Fruit fly (Drosophila melanogaster) whole organism, embryonic: ENCODE data around the gene CG4942.
A peak's percentile ranks its signal among the peaks of the same experiment; 100 is the strongest.

Experiments
- ATbp ChIP-seq: fragments of 200-800 bp; sonication (Bioruptor generic); optimal IDR thresholded peaks from 2 replicates; lab custom pipeline; 2017; ENCODE audit warnings: missing biosample characterization, mild to moderate bottlenecking, missing genetic modification characterization, missing genetic modification reagents
- Bdp1 ChIP-seq: fragments of 200-800 bp; sonication (Bioruptor generic); optimal IDR thresholded peaks from 3 replicates; lab custom pipeline; 2016; ENCODE audit warnings: missing biosample characterization, missing genetic modification characterization
- CG10147 ChIP-seq: fragments of 200-800 bp; sonication (Bioruptor generic); optimal IDR thresholded peaks from 2 replicates; lab custom pipeline; 2019; ENCODE audit warnings: missing biosample characterization, mild to moderate bottlenecking, missing genetic modification characterization, moderate library complexity
- CG10267 ChIP-seq: fragments of 200-800 bp; sonication (Bioruptor generic); optimal IDR thresholded peaks from 2 replicates; lab custom pipeline; 2018; ENCODE audit warnings: missing biosample characterization, mild to moderate bottlenecking, missing genetic modification characterization, moderate library complexity
- CG12071 ChIP-seq: fragments of 200-800 bp; sonication (Bioruptor generic); optimal IDR thresholded peaks from 3 replicates; lab custom pipeline; 2018; ENCODE audit warnings: missing biosample characterization, mild to moderate bottlenecking, missing genetic modification characterization
- CG12769 ChIP-seq: fragments of 200-800 bp; sonication (Bioruptor generic); optimal IDR thresholded peaks from 2 replicates; lab custom pipeline; 2019; ENCODE audit warnings: missing biosample characterization, mild to moderate bottlenecking, missing genetic modification characterization, moderate library complexity
- CG13894 ChIP-seq: fragments of 200-800 bp; sonication (Bioruptor generic); optimal IDR thresholded peaks from 3 replicates; lab custom pipeline; 2018; ENCODE audit warnings: missing biosample characterization, mild to moderate bottlenecking, missing genetic modification characterization, moderate library complexity
- CG15514 ChIP-seq: fragments of 200-800 bp; sonication (Bioruptor generic); optimal IDR thresholded peaks from 3 replicates; lab custom pipeline; 2017; ENCODE audit warnings: missing biosample characterization, missing genetic modification characterization, mild to moderate bottlenecking, moderate library complexity, missing genetic modification reagents
- CG16779 ChIP-seq: fragments of 200-800 bp; sonication (Bioruptor generic); IDR thresholded peaks from 2 replicates; pipeline ENCODE4 v1.3.6; 2022; ENCODE audit warnings: missing biosample characterization, missing genetic modification characterization
- CG17328 ChIP-seq: fragments of 200-800 bp; sonication (Bioruptor generic); IDR thresholded peaks from 2 replicates; pipeline ENCODE4 v1.3.6; 2022; ENCODE audit warnings: missing biosample characterization, missing genetic modification characterization
- CG30431 ChIP-seq: fragments of 200-800 bp; sonication (Bioruptor generic); optimal IDR thresholded peaks from 2 replicates; lab custom pipeline; 2017; ENCODE audit warnings: missing biosample characterization, missing genetic modification characterization
- CG31224 ChIP-seq: fragments of 200-800 bp; sonication (Bioruptor generic); IDR thresholded peaks from 2 replicates; pipeline ENCODE4 v1.3.6; 2022; ENCODE audit warnings: missing biosample characterization, missing genetic modification characterization
- CG32767 ChIP-seq: fragments of 200-800 bp; sonication (Bioruptor generic); IDR thresholded peaks from 2 replicates; pipeline ENCODE4 v1.3.6; 2022; ENCODE audit warnings: missing biosample characterization, missing genetic modification characterization
- CG3847 ChIP-seq: fragments of 200-800 bp; sonication (Bioruptor generic); IDR thresholded peaks from 2 replicates; pipeline ENCODE4 v1.3.6; 2022; ENCODE audit warnings: missing biosample characterization, missing genetic modification characterization
- CG6654 ChIP-seq: fragments of 200-800 bp; sonication (Bioruptor generic); optimal IDR thresholded peaks from 2 replicates; lab custom pipeline; 2017; ENCODE audit warnings: missing biosample characterization, mild to moderate bottlenecking, missing genetic modification characterization
- CG9797 ChIP-seq: fragments of 200-800 bp; sonication (Bioruptor generic); optimal IDR thresholded peaks from 3 replicates; lab custom pipeline; 2018; ENCODE audit warnings: missing biosample characterization, mild to moderate bottlenecking, missing genetic modification characterization
- CTCF ChIP-seq: fragments of 200-800 bp; sonication (Bioruptor generic); optimal IDR thresholded peaks from 2 replicates; lab custom pipeline; 2017; ENCODE audit warnings: missing biosample characterization, mild to moderate bottlenecking, missing genetic modification characterization, moderate library complexity
- Dbx ChIP-seq: fragments of 200-800 bp; sonication (Bioruptor generic); IDR thresholded peaks from 3 replicates; pipeline ENCODE4 v1.3.6; 2022; ENCODE audit warnings: missing biosample characterization, missing genetic modification characterization
- Ets65A ChIP-seq: fragments of 200-800 bp; sonication (Bioruptor generic); peaks from one replicate; lab custom pipeline; 2016; ENCODE audit warnings: missing biosample characterization, missing genetic modification characterization
- HLH54F ChIP-seq: fragments of 200-800 bp; sonication (Bioruptor generic); optimal IDR thresholded peaks from 3 replicates; lab custom pipeline; 2016; ENCODE audit warnings: missing biosample characterization, missing genetic modification characterization
- Hand ChIP-seq: fragments of 200-800 bp; sonication (Bioruptor generic); optimal IDR thresholded peaks from 2 replicates; lab custom pipeline; 2017; ENCODE audit warnings: mild to moderate bottlenecking, missing biosample characterization, missing genetic modification reagents, missing genetic modification characterization
- Hmr ChIP-seq: fragments of 200-800 bp; sonication (Bioruptor generic); optimal IDR thresholded peaks from 3 replicates; lab custom pipeline; 2017; ENCODE audit warnings: mild to moderate bottlenecking, missing biosample characterization, missing genetic modification reagents, missing genetic modification characterization
- Max ChIP-seq: fragments of 200-800 bp; sonication (Bioruptor generic); optimal IDR thresholded peaks from 2 replicates; lab custom pipeline; 2016; ENCODE audit warnings: missing biosample characterization, mild to moderate bottlenecking, missing genetic modification characterization
- Med ChIP-seq: fragments of 200-800 bp; sonication (Bioruptor generic); peaks from one replicate; lab custom pipeline; 2016; ENCODE audit warnings: missing biosample characterization, missing genetic modification characterization, mild to moderate bottlenecking, inconsistent platforms, moderate library complexity
- Opbp ChIP-seq: fragments of 200-800 bp; sonication (Bioruptor generic); IDR thresholded peaks from 3 replicates; pipeline ENCODE4 v1.3.6; 2022; ENCODE audit warnings: missing biosample characterization, missing genetic modification characterization; ENCODE audit not compliant: partially characterized antibody
- Optix ChIP-seq: fragments of 200-800 bp; sonication (Bioruptor generic); IDR thresholded peaks from 3 replicates; pipeline ENCODE4 v1.3.6; 2022; ENCODE audit warnings: missing biosample characterization, missing genetic modification characterization
- Pdp1 ChIP-seq, 2 experiments: fragments of 200-800 bp; sonication (Bioruptor generic); optimal IDR thresholded peaks; 3 replicates each; lab custom pipeline; 2016; ENCODE audit warnings: missing biosample characterization in 2 of 2, missing genetic modification characterization in 2 of 2, mild to moderate bottlenecking in 1 of 2, moderate library complexity in 1 of 2
- Xbp1 ChIP-seq: fragments of 200-800 bp; sonication (Bioruptor generic); optimal IDR thresholded peaks from 3 replicates; lab custom pipeline; 2016; ENCODE audit warnings: missing biosample characterization, mild to moderate bottlenecking, missing genetic modification characterization
- abd-A ChIP-seq: fragments of 200-800 bp; sonication (Bioruptor generic); optimal IDR thresholded peaks from 3 replicates; lab custom pipeline; 2019; ENCODE audit warnings: missing biosample characterization, mild to moderate bottlenecking, missing genetic modification characterization, moderate library complexity
- az2 ChIP-seq: fragments of 200-800 bp; sonication (Bioruptor generic); optimal IDR thresholded peaks from 3 replicates; lab custom pipeline; 2016; ENCODE audit warnings: missing biosample characterization, missing genetic modification characterization
- eve ChIP-seq, 2 experiments: fragments of >200 bp; optimal IDR thresholded peaks; 2 replicates each; lab custom pipeline; 2017; ENCODE audit warnings: missing biosample characterization in 2 of 2, missing genetic modification characterization in 2 of 2
- gt ChIP-seq: fragments of 200-800 bp; sonication (Bioruptor generic); IDR thresholded peaks from 2 replicates; pipeline ENCODE4 v1.3.6; 2022; ENCODE audit warnings: missing biosample characterization, missing genetic modification characterization
- hkb ChIP-seq, 2 experiments: fragments of 200-800 bp in 1 of 2; fragments of >200 bp in 1 of 2; sonication (Bioruptor generic) in 1 of 2; IDR thresholded peaks in 1 of 2; optimal IDR thresholded peaks in 1 of 2; 2 replicates each; pipeline versions ENCODE4 v1.3.6 to Lab custom; 2017 to 2022; ENCODE audit warnings: missing biosample characterization in 1 of 2, missing genetic modification characterization in 1 of 2
- lov ChIP-seq, 2 experiments: fragments of 200-800 bp in 1 of 2; fragments of >200 bp in 1 of 2; sonication (Bioruptor generic) in 1 of 2; IDR thresholded peaks in 1 of 2; optimal IDR thresholded peaks in 1 of 2; 2 replicates in 1 of 2; 3 replicates in 1 of 2; pipeline versions ENCODE4 v1.3.6 to Lab custom; 2017 to 2022; ENCODE audit warnings: missing biosample characterization in 1 of 2, missing genetic modification characterization in 1 of 2
- mld ChIP-seq: fragments of 200-800 bp; sonication (Bioruptor generic); IDR thresholded peaks from 3 replicates; pipeline ENCODE4 v1.3.6; 2022; ENCODE audit warnings: missing biosample characterization, missing genetic modification characterization; ENCODE audit not compliant: partially characterized antibody
- row ChIP-seq: fragments of 200-800 bp; sonication (Bioruptor generic); IDR thresholded peaks from 3 replicates; pipeline ENCODE4 v1.3.6; 2022; ENCODE audit warnings: missing biosample characterization, missing genetic modification characterization
- sens ChIP-seq: fragments of 200-800 bp; sonication (Bioruptor generic); peaks from one replicate; lab custom pipeline; 2016; ENCODE audit warnings: missing biosample characterization, missing genetic modification characterization
- sob ChIP-seq: fragments of 200-800 bp; sonication (Bioruptor generic); IDR thresholded peaks from 2 replicates; pipeline ENCODE4 v1.3.6; 2022; ENCODE audit warnings: missing biosample characterization, missing genetic modification characterization
- sug ChIP-seq: fragments of 200-800 bp; optimal IDR thresholded peaks from 2 replicates; lab custom pipeline; 2019; ENCODE audit warnings: missing biosample characterization, mild to moderate bottlenecking, missing genetic modification characterization, moderate library complexity
- tap ChIP-seq: fragments of 200-800 bp; optimal IDR thresholded peaks from 3 replicates; lab custom pipeline; 2019; ENCODE audit warnings: missing biosample characterization, mild to moderate bottlenecking, missing genetic modification characterization, moderate library complexity
- tio ChIP-seq: fragments of 200-800 bp; sonication (Bioruptor generic); optimal IDR thresholded peaks from 2 replicates; lab custom pipeline; 2017; ENCODE audit warnings: missing biosample characterization, missing genetic modification characterization, inconsistent platforms
- unc-4 ChIP-seq: fragments of 200-800 bp; sonication (Bioruptor generic); IDR thresholded peaks from 2 replicates; pipeline ENCODE4 v1.3.6; 2022; ENCODE audit warnings: missing biosample characterization, missing genetic modification characterization; ENCODE audit not compliant: partially characterized antibody

Gene CG4942

dm6 chr3L:9054822-9055407 is 18.0 kb upstream of the CG4942 start (continued):
- TF ChIP-seq CG10147 (GFP tag; lab: Kevin White, UChicago) = no peak
- 0 out of 3 replicates have a peak, but pooled peaks have one; percentile 41 for TF ChIP-seq Opbp (GFP tag; lab: Robert Waterston, UW)

dm6 chr3L:9055870-9056807 is 16.8 kb upstream of the CG4942 start:
- peak; percentile 86 for TF ChIP-seq sug (tag; lab: Kevin White, UChicago)
- TF ChIP-seq Hmr (GFP tag; lab: Kevin White, UChicago) = peak; percentile 7
- TF ChIP-seq CG13894 (tag; lab: Kevin White, UChicago) = peak; percentile 23
- TF ChIP-seq unc-4 (GFP tag; lab: Robert Waterston, UW) = no peak
- no peak for TF ChIP-seq CG12071 (GFP tag; lab: Kevin White, UChicago)
- TF ChIP-seq Pdp1 (GFP tag; optimal IDR thresholded peaks at IDR 0.05; lab: Kevin White, UChicago) = peak in 1 of 2 experiments; percentile 95
- TF ChIP-seq ATbp (GFP tag; lab: Kevin White, UChicago) = no peak
- TF ChIP-seq Optix (GFP tag; lab: Robert Waterston, UW) = no peak
- peak; percentile 86 for TF ChIP-seq CG6654 (GFP tag; lab: Kevin White, UChicago)
- peak; percentile 68 for TF ChIP-seq CG12769 (tag; lab: Kevin White, UChicago)
- TF ChIP-seq Med = peak; percentile 7
- TF ChIP-seq eve (GFP tag; optimal IDR thresholded peaks at IDR 0.05; lab: Kevin White, UChicago) = no peak
- TF ChIP-seq CG17328 (GFP tag; lab: Robert Waterston, UW) = no peak
- TF ChIP-seq sens (GFP tag; lab: Kevin White, UChicago) = peak; percentile 31
- TF ChIP-seq CG31224 (GFP tag; lab: Robert Waterston, UW) = peak; percentile 37; the same call in 1 of the 2 replicates
- TF ChIP-seq Ets65A (GFP tag; lab: Kevin White, UChicago) = peak; percentile 89

dm6 chr3L:9057429-9058088 is 15.3 kb upstream of the CG4942 start:
- TF ChIP-seq mld (no peak), CG16779 (0 out of 2 replicates have a peak, but pooled peaks have one; percentile 66), CG10267 (tag; lab: Kevin White, UChicago) (peak; percentile 87), CG9797 (GFP tag; lab: Kevin White, UChicago) (no peak), CG15514 (GFP tag; lab: Kevin White, UChicago) (peak; percentile 81), Dbx (GFP tag; lab: Robert Waterston, UW) (peak; percentile 96), tio (GFP tag; lab: Kevin White, UChicago) (peak; percentile 86), gt (peak; percentile 73), Xbp1 (GFP tag; lab: Kevin White, UChicago) (peak; percentile 90), row (GFP tag; lab: Robert Waterston, UW) (peak; percentile 96), lov (optimal IDR thresholded peaks at IDR 0.05; lab: Kevin White, UChicago) (no peak), lov (GFP tag; IDR thresholded peaks at IDR 0.05; lab: Robert Waterston, UW) (peak; percentile 53; the same call in 1 of the 3 replicates), az2 (peak; percentile 87), CTCF (GFP tag; lab: Kevin White, UChicago) (peak; percentile 24), CG30431 (GFP tag; lab: Kevin White, UChicago) (peak; percentile 69), CG13894 (tag; lab: Kevin White, UChicago) (peak; percentile 96), Hand (GFP tag; lab: Kevin White, UChicago) (peak; percentile 96), Bdp1 (peak; percentile 30), sob (GFP tag; lab: Robert Waterston, UW) (peak; percentile 93), Max (GFP tag; lab: Kevin White, UChicago) (peak; percentile 80), abd-A (tag; lab: Kevin White, UChicago) (peak; percentile 81), HLH54F (GFP tag; lab: Kevin White, UChicago) (peak; percentile 47), hkb (optimal IDR thresholded peaks at IDR 0.05; lab: Kevin White, UChicago) (no peak), hkb (GFP tag; IDR thresholded peaks at IDR 0.05; lab: Robert Waterston, UW) (peak; percentile 88), CG32767 (GFP tag; lab: Robert Waterston, UW) (peak; percentile 82), tap (tag; lab: Kevin White, UChicago) (peak; percentile 85), CG3847 (peak; percentile 90)
